Worm (Caenorhabditis elegans): ENCODE measurements around the gene zip-5.

The zip-5 gene

DNA sequence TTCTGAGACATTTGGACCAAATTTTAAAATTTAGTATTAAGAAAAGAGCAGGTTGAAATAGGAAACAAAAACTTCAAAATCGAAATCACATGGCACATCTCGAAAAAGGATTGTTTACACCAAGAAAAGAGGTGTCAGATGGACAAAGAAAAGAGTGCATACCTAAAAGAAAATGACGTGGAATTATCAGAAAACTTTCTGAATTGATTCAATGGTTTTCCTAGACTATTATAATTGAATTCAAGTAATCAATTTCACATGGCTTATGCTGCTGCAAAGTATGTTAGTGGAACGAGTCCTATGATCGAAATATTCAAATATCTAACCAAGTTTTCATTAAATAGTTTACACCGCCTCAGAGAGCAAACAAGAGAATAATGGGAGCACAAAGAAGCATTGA is 11.5 kb upstream of the zip-5 start:
- TF ChIP-seq hlh-1 (tag; optimal IDR thresholded peaks at IDR 0.05) = no peak
- TF ChIP-seq M03D4.4 (tag; optimal IDR thresholded peaks at IDR 0.05) = no peak
- no peak for TF ChIP-seq nhr-237 (tag; optimal IDR thresholded peaks at IDR 0.05)
- TF ChIP-seq cnd-1 (tag; optimal IDR thresholded peaks at IDR 0.05) = no peak
- TF ChIP-seq lin-13 (tag; optimal IDR thresholded peaks at IDR 0.05) = no peak
- no peak for TF ChIP-seq sptf-1 (tag; optimal IDR thresholded peaks at IDR 0.05)
- no peak for TF ChIP-seq elt-3 (tag; optimal IDR thresholded peaks at IDR 0.05)
- TF ChIP-seq blmp-1 (tag; optimal IDR thresholded peaks at IDR 0.05) = no peak
- TF ChIP-seq snpc-4 (tag; optimal IDR thresholded peaks at IDR 0.05) = no peak
- TF ChIP-seq nhr-28 (tag; optimal IDR thresholded peaks at IDR 0.05) = no peak
- no peak for TF ChIP-seq unc-120 (tag; optimal IDR thresholded peaks at IDR 0.05; ENCODE audit: poor library complexity, severe bottlenecking)
- TF ChIP-seq nhr-12 (tag; optimal IDR thresholded peaks at IDR 0.05) = no peak
- TF ChIP-seq bed-3 (GFP tag; optimal IDR thresholded peaks at IDR 0.05) = no peak
- no peak for TF ChIP-seq unc-62 (GFP tag; optimal IDR thresholded peaks at IDR 0.05)
- TF ChIP-seq pha-4 (tag; optimal IDR thresholded peaks at IDR 0.05) = no peak
- no peak for TF ChIP-seq ceh-43 (GFP tag; optimal IDR thresholded peaks at IDR 0.05)
- TF ChIP-seq lsy-2 (tag; optimal IDR thresholded peaks at IDR 0.05) = no peak
- no peak for TF ChIP-seq zip-8 (tag; optimal IDR thresholded peaks at IDR 0.05)
- no peak for TF ChIP-seq ceh-83 (GFP tag; optimal IDR thresholded peaks at IDR 0.05)

DNA sequence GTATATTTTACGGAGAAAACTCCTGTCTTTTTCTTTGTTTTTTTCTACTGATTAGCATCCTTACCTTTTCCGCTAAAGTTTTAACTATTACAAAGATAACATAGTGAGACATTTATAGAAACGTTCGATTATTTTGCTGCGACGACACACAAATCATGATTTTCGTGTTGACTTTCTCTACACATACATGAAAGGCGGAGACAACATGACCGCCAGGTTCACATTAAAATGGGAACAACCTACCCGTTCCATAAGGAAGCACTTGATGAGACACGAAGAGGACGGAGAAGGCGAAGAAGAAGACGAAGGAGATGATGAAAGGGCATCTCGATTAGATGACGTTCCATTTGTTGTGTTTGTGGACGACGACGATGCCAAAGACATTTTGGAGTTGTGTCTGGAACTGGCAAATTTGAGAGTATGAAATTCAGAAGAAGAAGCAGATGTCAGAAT is 5.4 kb upstream of the zip-5 start, which contains the start of gene C34D1.4:
C34D1.4 (minus strand) TSS at position 403 of the 453 bp plus-strand sequence.
- TF ChIP-seq nhr-2 (tag; optimal IDR thresholded peaks at IDR 0.05) (no peak), ces-1 (GFP tag; optimal IDR thresholded peaks at IDR 0.05) (no peak), mep-1 (tag; optimal IDR thresholded peaks at IDR 0.05) (no peak), sptf-1 (tag; optimal IDR thresholded peaks at IDR 0.05) (no peak), nhr-12 (tag; optimal IDR thresholded peaks at IDR 0.05) (no peak), snpc-4 (tag; optimal IDR thresholded peaks at IDR 0.05) (no peak), lin-13 (tag; optimal IDR thresholded peaks at IDR 0.05) (no peak), nhr-28 (tag; optimal IDR thresholded peaks at IDR 0.05) (no peak), cnd-1 (tag; optimal IDR thresholded peaks at IDR 0.05) (no peak), nhr-237 (tag; optimal IDR thresholded peaks at IDR 0.05) (no peak), mab-5 (tag; optimal IDR thresholded peaks at IDR 0.05) (no peak), bed-3 (GFP tag; optimal IDR thresholded peaks at IDR 0.05) (no peak), flh-1 (GFP tag; optimal IDR thresholded peaks at IDR 0.05) (no peak), unc-39 (tag; optimal IDR thresholded peaks at IDR 0.05) (no peak), lsy-2 (tag; optimal IDR thresholded peaks at IDR 0.05) (no peak), nhr-76 (tag; optimal IDR thresholded peaks at IDR 0.05) (no peak), ztf-11 (tag; optimal IDR thresholded peaks at IDR 0.05) (no peak), ceh-43 (GFP tag; optimal IDR thresholded peaks at IDR 0.05) (no peak), hlh-1 (tag; optimal IDR thresholded peaks at IDR 0.05) (no peak), M03D4.4 (tag; optimal IDR thresholded peaks at IDR 0.05) (no peak)

DNA sequence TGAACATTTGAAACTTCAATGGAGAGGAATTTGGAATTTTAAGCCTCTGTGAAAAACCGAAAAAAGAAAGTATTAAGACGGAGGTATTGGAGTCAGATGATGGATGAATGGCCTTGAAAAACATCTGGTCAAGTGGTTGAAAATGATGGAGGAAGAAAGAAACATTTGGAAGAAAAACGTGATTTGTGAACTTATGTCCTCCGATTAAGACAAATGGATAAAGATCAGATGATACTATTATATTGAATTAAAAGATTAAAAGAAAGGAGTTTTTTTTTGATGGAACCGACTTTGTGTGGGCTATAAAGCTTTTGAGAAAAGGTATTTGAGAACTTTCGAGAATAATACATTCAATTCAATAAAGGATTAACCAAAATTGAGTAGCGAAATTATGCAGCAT is 4.8 kb upstream of the zip-5 start:
- no peak for TF ChIP-seq pha-4 (tag; optimal IDR thresholded peaks at IDR 0.05)
- no peak for TF ChIP-seq blmp-1 (tag; optimal IDR thresholded peaks at IDR 0.05)
- no peak for TF ChIP-seq M03D4.4 (tag; optimal IDR thresholded peaks at IDR 0.05)

DNA sequence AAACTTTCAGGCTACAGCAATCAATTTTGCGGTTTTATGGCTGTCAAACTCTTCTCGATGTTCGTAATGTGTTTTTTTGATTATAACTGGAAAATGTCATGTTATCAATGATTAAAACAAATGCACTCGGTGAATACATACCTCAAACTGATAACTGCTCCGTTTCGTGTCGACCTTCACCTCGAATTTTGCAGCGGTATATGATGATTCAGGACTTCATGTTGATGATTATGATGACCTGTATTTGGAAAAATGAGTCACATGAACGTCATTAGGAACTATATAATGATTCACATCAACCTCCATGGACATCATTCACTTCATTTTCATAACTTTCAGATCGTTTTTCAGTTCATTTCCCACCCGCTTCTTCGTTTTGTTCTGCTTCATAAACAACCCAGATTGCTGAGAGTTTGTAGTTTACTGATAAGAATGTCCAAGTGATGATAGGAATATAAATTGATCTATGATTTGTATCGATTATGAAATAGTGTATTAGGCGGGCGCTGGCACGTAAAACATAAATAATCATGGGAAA is 1.5 kb upstream of the zip-5 start:
- TF ChIP-seq hlh-1 (tag; optimal IDR thresholded peaks at IDR 0.05) (no peak), sptf-1 (tag; optimal IDR thresholded peaks at IDR 0.05) (no peak), unc-120 (tag; optimal IDR thresholded peaks at IDR 0.05; ENCODE audit: poor library complexity, severe bottlenecking) (no peak), nhr-76 (tag; optimal IDR thresholded peaks at IDR 0.05) (no peak)

DNA sequence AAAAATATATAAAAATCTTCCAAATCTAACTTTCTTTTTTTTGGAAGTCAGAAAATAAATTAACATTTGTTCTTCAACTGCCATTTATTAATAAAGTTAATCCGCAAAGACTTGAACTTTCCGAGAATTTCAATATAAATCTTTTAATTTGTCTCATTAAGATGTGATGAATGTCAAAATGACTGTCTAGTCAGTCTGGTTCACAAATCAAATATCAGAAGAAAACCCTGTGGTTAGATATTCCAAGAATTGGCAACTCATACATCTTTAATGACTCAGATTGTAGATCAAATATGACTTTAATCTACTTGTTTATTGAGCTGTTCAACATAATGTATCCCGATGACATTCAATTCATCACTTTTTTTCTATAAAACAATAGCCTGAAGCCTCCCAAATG is 1.3 kb downstream of the zip-5 start:
- TF ChIP-seq unc-120 (tag; optimal IDR thresholded peaks at IDR 0.05; ENCODE audit: poor library complexity, severe bottlenecking) (no peak), nhr-76 (tag; optimal IDR thresholded peaks at IDR 0.05) (no peak), blmp-1 (tag; optimal IDR thresholded peaks at IDR 0.05) (no peak), flh-1 (GFP tag; optimal IDR thresholded peaks at IDR 0.05) (no peak), ceh-39 (tag; optimal IDR thresholded peaks at IDR 0.05) (no peak), snpc-4 (tag; optimal IDR thresholded peaks at IDR 0.05) (no peak), unc-62 (GFP tag; optimal IDR thresholded peaks at IDR 0.05) (no peak), lin-32 (GFP tag; optimal IDR thresholded peaks at IDR 0.05) (no peak)

DNA sequence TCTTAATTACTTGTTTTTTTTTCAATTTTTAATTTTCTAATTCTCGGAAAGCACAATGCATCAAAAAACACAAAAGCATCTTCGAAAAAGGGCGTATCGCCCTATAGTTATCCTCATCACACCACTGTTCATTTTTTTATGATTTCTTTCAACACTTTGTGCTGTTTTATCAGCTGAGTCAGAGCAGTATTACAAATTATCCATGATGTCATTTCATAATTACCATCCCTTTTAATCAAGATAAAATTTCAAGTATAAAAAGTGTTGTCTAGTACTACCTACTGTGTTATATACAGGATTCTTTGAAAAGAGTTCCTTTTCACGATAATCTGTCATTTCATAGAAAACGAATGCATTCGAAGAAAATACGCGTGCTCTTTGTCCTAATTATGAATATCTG is 2.3 kb downstream of the zip-5 start:
- no peak for TF ChIP-seq ces-1 (GFP tag; optimal IDR thresholded peaks at IDR 0.05)
- no peak for TF ChIP-seq unc-39 (tag; optimal IDR thresholded peaks at IDR 0.05)
- no peak for TF ChIP-seq lsy-2 (tag; optimal IDR thresholded peaks at IDR 0.05)
- no peak for TF ChIP-seq drap-1 (GFP tag; optimal IDR thresholded peaks at IDR 0.05)
- no peak for TF ChIP-seq bed-3 (GFP tag; optimal IDR thresholded peaks at IDR 0.05)
- no peak for TF ChIP-seq nhr-28 (tag; optimal IDR thresholded peaks at IDR 0.05)
- no peak for TF ChIP-seq snpc-4 (tag; optimal IDR thresholded peaks at IDR 0.05)
- TF ChIP-seq sem-2 (GFP tag; optimal IDR thresholded peaks at IDR 0.05) = no peak
- no peak for TF ChIP-seq mls-2 (tag; optimal IDR thresholded peaks at IDR 0.05)
- no peak for TF ChIP-seq nhr-237 (tag; optimal IDR thresholded peaks at IDR 0.05)
- TF ChIP-seq ceh-43 (GFP tag; optimal IDR thresholded peaks at IDR 0.05) = no peak
- no peak for TF ChIP-seq nhr-2 (tag; optimal IDR thresholded peaks at IDR 0.05)
- no peak for TF ChIP-seq sptf-1 (tag; optimal IDR thresholded peaks at IDR 0.05)

All from whole organism, mixed stage, embryonic.